Worm (Caenorhabditis elegans) whole organism, L2 larva: ENCODE data around the gene cwn-1.

Experiments used
- C34F6.9 ChIP-seq: fragments of 150-350 bp; optimal IDR thresholded peaks from 2 replicates; lab custom pipeline; 2014; ENCODE audit warnings: missing biosample characterization, missing genetic modification characterization
- F13H6.1 ChIP-seq: sonication (generic microtip); optimal IDR thresholded peaks from 2 replicates; lab custom pipeline; 2016; ENCODE audit warnings: missing genetic modification characterization, missing compliant biosample characterization
- R02D3.7 ChIP-seq: fragments of 150-350 bp; optimal IDR thresholded peaks from 2 replicates; lab custom pipeline; 2014; ENCODE audit warnings: missing biosample characterization, missing genetic modification characterization
- Y55F3AM.14 ChIP-seq: fragments of 200-800 bp; sonication (Bioruptor generic); optimal IDR thresholded peaks from 2 replicates; lab custom pipeline; 2018; ENCODE audit warnings: mild to moderate bottlenecking, missing genetic modification characterization, missing compliant biosample characterization
- ZK546.5 ChIP-seq: sonication (generic microtip); optimal IDR thresholded peaks from 2 replicates; lab custom pipeline; 2017; ENCODE audit warnings: missing biosample characterization, missing genetic modification characterization
- alr-1 ChIP-seq: fragments of 150-350 bp; optimal IDR thresholded peaks from 2 replicates; lab custom pipeline; 2014; ENCODE audit warnings: missing biosample characterization, missing genetic modification characterization
- aly-2 ChIP-seq: fragments of 150-350 bp; optimal IDR thresholded peaks from 2 replicates; lab custom pipeline; 2014; ENCODE audit warnings: missing biosample characterization, missing genetic modification characterization
- ama-1 ChIP-seq: fragments of 150-350 bp; optimal IDR thresholded peaks from 2 replicates; lab custom pipeline; 2018; ENCODE audit warnings: inconsistent platforms
- ceh-16 ChIP-seq: fragments of 150-350 bp; optimal IDR thresholded peaks from 2 replicates; lab custom pipeline; 2014; ENCODE audit warnings: missing biosample characterization, missing genetic modification characterization
- ceh-82 ChIP-seq: fragments of 150-350 bp; optimal IDR thresholded peaks from 2 replicates; lab custom pipeline; 2014; ENCODE audit warnings: missing biosample characterization, missing genetic modification characterization
- crh-2 ChIP-seq: sonication (generic microtip); optimal IDR thresholded peaks from 2 replicates; lab custom pipeline; 2017; ENCODE audit warnings: missing biosample characterization, missing genetic modification characterization
- egl-27 ChIP-seq: sonication (generic microtip); optimal IDR thresholded peaks from 3 replicates; lab custom pipeline; 2017; ENCODE audit warnings: missing biosample characterization, missing genetic modification reagents, missing genetic modification characterization
- elt-3 ChIP-seq: sonication (generic microtip); optimal IDR thresholded peaks from 2 replicates; lab custom pipeline; 2017; ENCODE audit warnings: missing biosample characterization, missing genetic modification characterization
- fos-1 ChIP-seq: fragments of 150-350 bp; optimal IDR thresholded peaks from 2 replicates; lab custom pipeline; 2014; ENCODE audit warnings: missing biosample characterization, missing genetic modification characterization
- gmeb-1 ChIP-seq: fragments of 150-350 bp; optimal IDR thresholded peaks from 2 replicates; lab custom pipeline; 2014; ENCODE audit warnings: missing biosample characterization, missing genetic modification characterization
- lin-11 ChIP-seq: fragments of 150-350 bp; sonication (generic microtip); optimal IDR thresholded peaks from 2 replicates; lab custom pipeline; 2014; ENCODE audit warnings: missing biosample characterization, missing genetic modification characterization, inconsistent platforms, mixed read lengths
- lsy-2 ChIP-seq, 2 experiments: fragments of 150-350 bp in 1 of 2; sonication (generic microtip) in 1 of 2; optimal IDR thresholded peaks; 2 replicates each; lab custom pipeline; 2014 to 2017; ENCODE audit warnings: missing biosample characterization in 2 of 2, missing genetic modification characterization in 2 of 2
- mbf-1 ChIP-seq: sonication (generic microtip); optimal IDR thresholded peaks from 2 replicates; lab custom pipeline; 2017; ENCODE audit warnings: missing biosample characterization, missing genetic modification characterization
- nhr-10 ChIP-seq: sonication (generic microtip); optimal IDR thresholded peaks from 2 replicates; lab custom pipeline; 2017; ENCODE audit warnings: missing biosample characterization, missing genetic modification characterization
- nhr-11 ChIP-seq: fragments of 150-350 bp; optimal IDR thresholded peaks from 2 replicates; lab custom pipeline; 2014; ENCODE audit warnings: missing biosample characterization, missing genetic modification characterization
- nhr-12 ChIP-seq: fragments of 150-350 bp; optimal IDR thresholded peaks from 2 replicates; lab custom pipeline; 2014; ENCODE audit warnings: missing biosample characterization, missing genetic modification characterization
- nhr-129 ChIP-seq: fragments of 150-350 bp; optimal IDR thresholded peaks from 2 replicates; lab custom pipeline; 2014; ENCODE audit warnings: missing biosample characterization, missing genetic modification characterization
- nhr-21 ChIP-seq: fragments of 150-350 bp; optimal IDR thresholded peaks from 2 replicates; lab custom pipeline; 2014; ENCODE audit warnings: missing biosample characterization, missing genetic modification characterization
- nhr-23 ChIP-seq: fragments of 150-350 bp; optimal IDR thresholded peaks from 2 replicates; lab custom pipeline; 2014; ENCODE audit warnings: missing biosample characterization, missing genetic modification reagents, missing genetic modification characterization
- nhr-237 ChIP-seq: fragments of 150-350 bp; optimal IDR thresholded peaks from 2 replicates; lab custom pipeline; 2014; ENCODE audit warnings: missing biosample characterization, missing genetic modification characterization
- sem-4 ChIP-seq: fragments of 150-350 bp; optimal IDR thresholded peaks from 2 replicates; lab custom pipeline; 2014; ENCODE audit warnings: missing biosample characterization, missing genetic modification reagents, missing genetic modification characterization
- skn-1 ChIP-seq: sonication (generic microtip); optimal IDR thresholded peaks from 2 replicates; lab custom pipeline; 2017; ENCODE audit warnings: missing biosample characterization, missing genetic modification characterization
- sma-3 ChIP-seq: sonication (generic microtip); optimal IDR thresholded peaks from 2 replicates; lab custom pipeline; 2016; ENCODE audit warnings: missing genetic modification reagents, missing genetic modification characterization, missing compliant biosample characterization
- sma-9 ChIP-seq, 2 experiments: fragments of 150-350 bp in 1 of 2; sonication (generic microtip) in 1 of 2; optimal IDR thresholded peaks; 2 replicates each; lab custom pipeline; 2014 to 2016; ENCODE audit warnings: missing genetic modification characterization in 2 of 2, mild to moderate bottlenecking in 1 of 2, missing biosample characterization in 1 of 2, missing compliant biosample characterization in 1 of 2, missing genetic modification reagents in 1 of 2, moderate library complexity in 1 of 2
- snpc-4 ChIP-seq: fragments of 150-350 bp; optimal IDR thresholded peaks from 2 replicates; lab custom pipeline; 2014; ENCODE audit warnings: missing biosample characterization, missing genetic modification characterization
- unc-55 ChIP-seq: fragments of 150-350 bp; sonication (generic microtip); optimal IDR thresholded peaks from 3 replicates; lab custom pipeline; 2014; ENCODE audit warnings: missing biosample characterization, missing genetic modification reagents, missing genetic modification characterization

cwn-1 gene

ce11 chrII:135166-135565, 1.8 kb upstream of the cwn-1 start, which contains the start of gene K10B4.1:
Gene K10B4.1 (plus strand): TSS chrII:135466.
- TF ChIP-seq unc-55 (no peak), lsy-2 (tag; optimal IDR thresholded peaks at IDR 0.05; lab: Kevin White, UChicago) (no peak), lin-11 (tag; lab: Kevin White, UChicago) (no peak), gmeb-1 (no peak), nhr-23 (tag; lab: Kevin White, UChicago) (no peak), Y55F3AM.14 (GFP tag; lab: Kevin White, UChicago) (no peak), sem-4 (tag; lab: Kevin White, UChicago) (no peak), mbf-1 (tag; lab: Kevin White, UChicago) (no peak), snpc-4 (tag; lab: Kevin White, UChicago) (no peak), elt-3 (tag; lab: Kevin White, UChicago) (no peak), skn-1 (no peak), alr-1 (tag; lab: Kevin White, UChicago) (no peak), sma-3 (GFP tag; lab: Kevin White, UChicago) (no peak), ama-1 (lab: Kevin White, UChicago) (no peak)

- TF ChIP-seq unc-55 (peak; percentile 50), C34F6.9 (tag; lab: Kevin White, UChicago) (no peak)
Measured at ce11 chrII:129770-130169, 3.6 kb downstream of the cwn-1 start.

- no peak for TF ChIP-seq snpc-4 (tag; lab: Kevin White, UChicago)
- no peak for TF ChIP-seq ceh-16 (tag; lab: Kevin White, UChicago)
- no peak for TF ChIP-seq sma-9 (GFP tag; optimal IDR thresholded peaks at IDR 0.05; lab: Kevin White, UChicago)
- no peak for TF ChIP-seq sma-9 (tag; optimal IDR thresholded peaks at IDR 0.05; lab: Kevin White, UChicago)
- TF ChIP-seq unc-55: no peak
- no peak for TF ChIP-seq crh-2 (tag; lab: Kevin White, UChicago)
- TF ChIP-seq nhr-10 (tag; lab: Kevin White, UChicago): no peak
- TF ChIP-seq nhr-129: no peak
- TF ChIP-seq ceh-82 (tag; lab: Kevin White, UChicago): no peak
- TF ChIP-seq F13H6.1 (tag; lab: Kevin White, UChicago): no peak
- no peak for TF ChIP-seq nhr-21 (tag; lab: Kevin White, UChicago)
- TF ChIP-seq lsy-2 (tag; optimal IDR thresholded peaks at IDR 0.05; lab: Kevin White, UChicago): no peak
- no peak for TF ChIP-seq nhr-237 (tag; lab: Kevin White, UChicago)
- TF ChIP-seq R02D3.7 (tag; lab: Kevin White, UChicago): no peak
- no peak for TF ChIP-seq ama-1 (lab: Kevin White, UChicago)
Measured at ce11 chrII:128929-129328, 4.5 kb downstream of the cwn-1 start, which contains the start of gene srd-3. Gene srd-3 (minus strand): TSS chrII:129029.

- TF ChIP-seq elt-3 (tag; lab: Kevin White, UChicago): no peak
Measured at ce11 chrII:124904-125303, 8.5 kb downstream of the cwn-1 start, which contains the start of gene nmur-2. Gene nmur-2 (minus strand): TSS chrII:125004.

- TF ChIP-seq ZK546.5 (tag; lab: Kevin White, UChicago) (no peak), nhr-129 (no peak), skn-1 (no peak), fos-1 (peak; percentile 88)
Measured at ce11 chrII:122494-122893, 10.9 kb downstream of the cwn-1 start.

- TF ChIP-seq nhr-12 (tag; lab: Kevin White, UChicago) (no peak), C34F6.9 (tag; lab: Kevin White, UChicago) (peak; percentile 8), sma-3 (GFP tag; lab: Kevin White, UChicago) (peak; percentile 13), fos-1 (peak; percentile 35), egl-27 (tag; lab: Kevin White, UChicago) (no peak)
Measured at ce11 chrII:122008-122407, 11.4 kb downstream of the cwn-1 start.

ce11 chrII:121121-121520, 12.3 kb downstream of the cwn-1 start, which contains the start of gene K10B4.3:
Gene K10B4.3 (minus strand): TSS chrII:121221.
- no peak for TF ChIP-seq nhr-10 (tag; lab: Kevin White, UChicago)
- TF ChIP-seq mbf-1 (tag; lab: Kevin White, UChicago): no peak
- no peak for TF ChIP-seq nhr-12 (tag; lab: Kevin White, UChicago)
- TF ChIP-seq sem-4 (tag; lab: Kevin White, UChicago): no peak
- no peak for TF ChIP-seq nhr-11 (tag; lab: Kevin White, UChicago)
- no peak for TF ChIP-seq aly-2 (tag; lab: Kevin White, UChicago)
- TF ChIP-seq F13H6.1 (tag; lab: Kevin White, UChicago): no peak
- TF ChIP-seq nhr-129: no peak
- TF ChIP-seq, all 48 proteins: peak for 0
